Worm (Caenorhabditis elegans) whole organism, L4 larva: ENCODE results near the gene ser-4.

Experiments
- D1046.2 ChIP-seq: fragments of 200-800 bp; sonication (Bioruptor generic); IDR thresholded peaks from 2 replicates; pipeline ENCODE4 v1.3.6; 2022; ENCODE audit warnings: missing genetic modification characterization, missing compliant biosample characterization
- T20F7.1 ChIP-seq: fragments of 200-800 bp; sonication (Bioruptor generic); optimal IDR thresholded peaks from 2 replicates; lab custom pipeline; 2018; ENCODE audit warnings: mild to moderate bottlenecking, missing genetic modification characterization, missing compliant biosample characterization
- aha-1 ChIP-seq: fragments of 150-350 bp; peaks from one replicate; lab custom pipeline; 2014; ENCODE audit warnings: missing biosample characterization, missing genetic modification characterization
- ama-1 ChIP-seq: fragments of 150-350 bp; optimal IDR thresholded peaks from 2 replicates; lab custom pipeline; 2014; ENCODE audit warnings: inconsistent platforms, mixed read lengths
- ceh-62 ChIP-seq: sonication (generic microtip); optimal IDR thresholded peaks from 2 replicates; lab custom pipeline; 2017; ENCODE audit warnings: missing biosample characterization, missing genetic modification characterization
- ceh-82 ChIP-seq: sonication (generic microtip); optimal IDR thresholded peaks from 2 replicates; lab custom pipeline; 2017; ENCODE audit warnings: missing biosample characterization, missing genetic modification characterization
- ces-1 ChIP-seq: fragments of 150-350 bp; sonication (generic microtip); optimal IDR thresholded peaks from 4 replicates; lab custom pipeline; 2014; ENCODE audit warnings: missing biosample characterization, missing genetic modification reagents, missing genetic modification characterization
- daf-12 ChIP-seq: fragments of 150-350 bp; optimal IDR thresholded peaks from 2 replicates; lab custom pipeline; 2014; ENCODE audit warnings: missing biosample characterization, missing genetic modification reagents, missing genetic modification characterization
- daf-19 ChIP-seq: fragments of 200-800 bp; sonication (Bioruptor generic); conservative IDR thresholded peaks from 2 replicates; pipeline ENCODE4 v1.3.6; 2022; ENCODE audit warnings: missing genetic modification characterization, missing compliant biosample characterization
- dve-1 ChIP-seq: sonication (generic microtip); optimal IDR thresholded peaks from 2 replicates; lab custom pipeline; 2017; ENCODE audit warnings: antibody characterized with exemption, mild to moderate bottlenecking, missing genetic modification characterization, missing compliant biosample characterization; ENCODE audit not compliant: insufficient read depth
- egl-27 ChIP-seq: sonication (generic microtip); optimal IDR thresholded peaks from 3 replicates; lab custom pipeline; 2017; ENCODE audit warnings: missing biosample characterization, missing genetic modification reagents, missing genetic modification characterization
- egl-43 ChIP-seq: fragments of 200-800 bp; sonication (Bioruptor generic); IDR thresholded peaks from 2 replicates; pipeline ENCODE4 v1.3.6; 2022; ENCODE audit warnings: missing genetic modification reagents, missing genetic modification characterization, missing compliant biosample characterization
- fkh-10 ChIP-seq: fragments of 150-350 bp; optimal IDR thresholded peaks from 2 replicates; lab custom pipeline; 2014; ENCODE audit warnings: missing biosample characterization, missing genetic modification reagents, missing genetic modification characterization
- hlh-30 ChIP-seq: sonication (generic microtip); optimal IDR thresholded peaks from 2 replicates; lab custom pipeline; 2017; ENCODE audit warnings: antibody characterized with exemption, mild to moderate bottlenecking, missing genetic modification characterization, missing compliant biosample characterization; ENCODE audit not compliant: insufficient read depth
- lin-13 ChIP-seq: fragments of 150-350 bp; optimal IDR thresholded peaks from 2 replicates; lab custom pipeline; 2014; ENCODE audit warnings: missing biosample characterization, missing genetic modification reagents, missing genetic modification characterization
- lin-39 ChIP-seq: fragments of 150-350 bp; optimal IDR thresholded peaks from 2 replicates; lab custom pipeline; 2014; ENCODE audit warnings: missing biosample characterization, missing genetic modification reagents, missing genetic modification characterization
- mdl-1 ChIP-seq, 2 experiments: fragments of 150-350 bp in 1 of 2; sonication (generic microtip) in 1 of 2; optimal IDR thresholded peaks; 2 replicates each; lab custom pipeline; 2014 to 2017; ENCODE audit warnings: missing biosample characterization in 2 of 2, missing genetic modification characterization in 2 of 2
- mes-2 ChIP-seq: sonication (generic microtip); optimal IDR thresholded peaks from 2 replicates; lab custom pipeline; 2016; ENCODE audit warnings: missing genotype, mild to moderate bottlenecking, missing genetic modification characterization, missing compliant biosample characterization; ENCODE audit not compliant: poor library complexity, severe bottlenecking
- nhr-102 ChIP-seq: sonication (generic microtip); optimal IDR thresholded peaks from 2 replicates; lab custom pipeline; 2016; ENCODE audit warnings: mild to moderate bottlenecking, missing genetic modification characterization, moderate library complexity, missing compliant biosample characterization
- nhr-111 ChIP-seq: fragments of 200-800 bp; sonication (Bioruptor generic); optimal IDR thresholded peaks from 2 replicates; lab custom pipeline; 2018; ENCODE audit warnings: mild to moderate bottlenecking, missing genetic modification characterization, missing compliant biosample characterization
- nhr-25 ChIP-seq: sonication (generic microtip); optimal IDR thresholded peaks from 2 replicates; lab custom pipeline; 2017; ENCODE audit warnings: missing genetic modification characterization, mild to moderate bottlenecking, missing compliant biosample characterization, antibody characterized with exemption, moderate library complexity, borderline replicate concordance; ENCODE audit not compliant: insufficient read depth
- pha-4 ChIP-seq, 2 experiments: fragments of 150-350 bp in 1 of 2; fragments of 200-800 bp in 1 of 2; sonication (Bioruptor generic) in 1 of 2; IDR thresholded peaks in 1 of 2; optimal IDR thresholded peaks in 1 of 2; 2 replicates each; pipeline versions ENCODE4 v1.3.6 to Lab custom; 2014 to 2022; ENCODE audit warnings: missing genetic modification characterization in 2 of 2, missing genetic modification reagents in 2 of 2, missing biosample characterization in 1 of 2, missing compliant biosample characterization in 1 of 2
- rbr-2 ChIP-seq: sonication (generic microtip); optimal IDR thresholded peaks from 2 replicates; lab custom pipeline; 2016; ENCODE audit warnings: missing genotype, missing genetic modification characterization, missing compliant biosample characterization
- set-16 ChIP-seq: fragments of 200-800 bp; sonication (Bioruptor generic); IDR thresholded peaks from 2 replicates; pipeline ENCODE4 v1.3.6; 2022; ENCODE audit warnings: missing genetic modification reagents, missing genetic modification characterization, missing compliant biosample characterization
- tag-97 ChIP-seq: fragments of 200-800 bp; sonication (Bioruptor generic); IDR thresholded peaks from 2 replicates; pipeline ENCODE4 v1.3.6; 2022; ENCODE audit warnings: missing genetic modification characterization, missing compliant biosample characterization
- unc-39 ChIP-seq: sonication (generic microtip); optimal IDR thresholded peaks from 2 replicates; lab custom pipeline; 2017; ENCODE audit warnings: missing biosample characterization, missing genetic modification characterization
- unc-62 ChIP-seq, 3 experiments: fragments of 150-350 bp in 1 of 3; sonication (generic microtip); optimal IDR thresholded peaks in 2 of 3; peaks in 1 of 3; 1 replicate in 1 of 3; 2 replicates in 2 of 3; lab custom pipeline; 2014 to 2017; ENCODE audit warnings: missing biosample characterization in 3 of 3, missing genetic modification characterization in 3 of 3, missing genetic modification reagents in 3 of 3, missing genotype in 1 of 3
- zag-1 ChIP-seq: fragments of 150-350 bp; optimal IDR thresholded peaks from 2 replicates; lab custom pipeline; 2014; ENCODE audit warnings: missing biosample characterization, missing genetic modification characterization
- zfp-2 ChIP-seq: sonication (generic microtip); optimal IDR thresholded peaks from 2 replicates; lab custom pipeline; 2016; ENCODE audit warnings: mild to moderate bottlenecking, missing genetic modification characterization, missing compliant biosample characterization
- zfp-3 ChIP-seq: fragments of 200-800 bp; sonication (Bioruptor generic); conservative IDR thresholded peaks from 2 replicates; pipeline ENCODE4 v1.3.6; 2022; ENCODE audit warnings: missing genetic modification reagents, missing genetic modification characterization, missing compliant biosample characterization

Gene ser-4

DNA sequence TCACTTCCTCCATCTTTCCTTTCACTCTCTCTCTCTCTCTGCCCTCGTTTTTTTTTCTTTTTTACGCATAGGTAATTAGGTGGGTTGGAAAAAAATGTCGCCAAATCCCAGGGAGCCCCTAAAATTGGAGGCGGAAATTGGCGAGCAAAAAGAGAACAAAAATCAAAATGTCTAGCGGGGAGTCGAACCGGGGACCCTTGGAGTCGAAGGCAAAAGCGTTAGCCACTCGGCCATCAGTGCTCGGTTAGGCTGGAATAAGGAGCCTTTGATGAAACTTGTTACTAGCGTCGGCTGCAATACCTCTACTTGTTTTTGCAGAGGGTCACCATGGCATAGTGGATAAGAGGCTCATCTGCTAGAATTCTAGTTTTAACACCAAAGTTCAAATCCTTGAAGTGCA, 10.2 kb upstream of the ser-4 start (continued):
- TF ChIP-seq nhr-25 (no peak), egl-43 (GFP tag; lab: Robert Waterston, UW) (peak; percentile 75), mdl-1 (tag; optimal IDR thresholded peaks at IDR 0.05; lab: Kevin White, UChicago) (no peak), unc-39 (tag; lab: Kevin White, UChicago) (no peak), daf-12 (tag; lab: Kevin White, UChicago) (no peak), ama-1 (lab: Kevin White, UChicago) (no peak), D1046.2 (0 out of 2 replicates have a peak, but pooled peaks have one; percentile 32), hlh-30 (tag; lab: Kevin White, UChicago) (no peak), lin-13 (GFP tag; lab: Kevin White, UChicago) (peak; percentile 34), T20F7.1 (GFP tag; lab: Kevin White, UChicago) (no peak), set-16 (GFP tag; lab: Robert Waterston, UW) (peak; percentile 33), egl-27 (no peak)

DNA sequence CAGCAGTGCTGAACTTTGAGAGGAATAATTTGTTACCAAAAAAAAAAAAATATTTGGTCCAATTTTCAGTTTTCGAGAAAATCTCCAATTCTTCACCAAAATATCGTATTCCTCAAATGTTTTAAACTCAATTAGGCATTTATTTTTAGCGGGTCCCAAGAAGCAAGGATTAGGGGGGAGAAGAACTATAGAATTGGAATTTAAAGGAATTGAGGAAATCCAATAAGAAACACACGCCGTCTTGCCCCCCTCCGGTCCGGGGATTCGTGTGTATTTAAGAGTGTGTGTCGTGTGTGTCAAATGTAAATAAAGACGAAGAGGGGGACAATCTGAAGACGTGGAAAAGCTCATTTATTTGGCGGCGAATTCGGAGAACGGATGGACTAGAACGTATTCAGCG, 511 bp upstream of the ser-4 start:
- TF ChIP-seq pha-4 (GFP tag; IDR thresholded peaks at IDR 0.05; lab: Robert Waterston, UW), result no peak
- no peak for TF ChIP-seq pha-4 (tag; optimal IDR thresholded peaks at IDR 0.05; lab: Kevin White, UChicago)
- no peak for TF ChIP-seq mdl-1 (tag; optimal IDR thresholded peaks at IDR 0.05; lab: Kevin White, UChicago)
- TF ChIP-seq dve-1 (tag; lab: Kevin White, UChicago), result no peak
- no peak for TF ChIP-seq zfp-3 (GFP tag; lab: Robert Waterston, UW)
- TF ChIP-seq unc-62 (GFP tag; optimal IDR thresholded peaks at IDR 0.05 in 1 of 2; lab: Kevin White, UChicago), result peak in 1 of 2 experiments; percentile 6
- TF ChIP-seq unc-62 (tag; optimal IDR thresholded peaks at IDR 0.05; lab: Kevin White, UChicago), result no peak
- no peak for TF ChIP-seq daf-19 (GFP tag; lab: Robert Waterston, UW)
- TF ChIP-seq rbr-2, result no peak
- peak; percentile 31 for TF ChIP-seq fkh-10 (GFP tag; lab: Kevin White, UChicago)
- no peak for TF ChIP-seq zfp-2 (tag; lab: Kevin White, UChicago)
- TF ChIP-seq daf-12 (tag; lab: Kevin White, UChicago), result no peak

DNA sequence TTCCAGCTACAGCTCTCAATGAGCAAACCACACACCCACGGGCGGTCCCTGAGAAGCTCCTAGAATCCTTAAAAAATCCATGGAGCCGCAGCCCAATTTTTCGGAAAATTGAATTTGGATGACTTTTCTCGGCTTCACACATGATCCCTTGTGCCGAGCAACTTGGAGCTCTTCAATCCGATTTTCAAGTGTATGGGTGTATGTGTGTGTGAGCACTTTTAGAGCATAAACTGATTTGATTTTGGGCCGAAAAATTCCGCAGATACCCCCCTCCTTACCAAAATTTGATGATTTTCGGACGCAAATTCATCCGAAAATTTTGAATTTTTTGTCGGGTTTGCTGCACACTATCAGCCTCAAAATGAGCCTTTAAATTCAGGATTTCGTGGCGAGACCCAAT, 1.1 kb downstream of the ser-4 start:
- TF ChIP-seq ces-1, result peak; percentile 80
- no peak for TF ChIP-seq ceh-62 (tag; lab: Kevin White, UChicago)
- peak; percentile 80 for TF ChIP-seq fkh-10 (GFP tag; lab: Kevin White, UChicago)
- TF ChIP-seq nhr-102, result no peak
- no peak for TF ChIP-seq tag-97 (GFP tag; lab: Robert Waterston, UW)
- no peak for TF ChIP-seq zag-1 (tag; lab: Kevin White, UChicago)
- TF ChIP-seq aha-1 (tag; lab: Kevin White, UChicago), result peak; percentile 70
- TF ChIP-seq nhr-111 (GFP tag; lab: Kevin White, UChicago), result no peak

DNA sequence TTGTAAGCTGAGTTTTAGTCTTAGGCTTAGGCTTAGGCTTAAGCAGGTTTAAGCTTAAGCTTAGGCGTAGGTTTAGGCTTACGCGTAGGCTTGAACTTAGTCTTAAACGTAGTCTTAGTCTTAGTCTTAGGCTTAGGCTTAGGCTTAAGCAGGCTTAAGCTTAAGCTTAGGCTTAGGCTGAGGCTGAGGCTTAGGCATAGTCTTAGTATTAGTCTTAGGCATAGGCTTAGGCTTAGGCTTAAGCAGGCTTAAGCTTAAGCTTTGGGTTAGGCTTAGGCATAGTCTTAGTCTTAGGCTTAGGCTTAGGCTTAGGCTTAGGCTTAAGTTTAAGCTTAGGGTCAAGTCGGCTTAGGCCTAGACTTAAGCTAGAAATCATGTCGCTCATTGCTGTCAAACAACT, 14.1 kb downstream of the ser-4 start:
- no peak for TF ChIP-seq ceh-82 (tag; lab: Kevin White, UChicago)
- TF ChIP-seq lin-39 (tag; lab: Kevin White, UChicago), result no peak
- no peak for TF ChIP-seq dve-1 (tag; lab: Kevin White, UChicago)

DNA sequence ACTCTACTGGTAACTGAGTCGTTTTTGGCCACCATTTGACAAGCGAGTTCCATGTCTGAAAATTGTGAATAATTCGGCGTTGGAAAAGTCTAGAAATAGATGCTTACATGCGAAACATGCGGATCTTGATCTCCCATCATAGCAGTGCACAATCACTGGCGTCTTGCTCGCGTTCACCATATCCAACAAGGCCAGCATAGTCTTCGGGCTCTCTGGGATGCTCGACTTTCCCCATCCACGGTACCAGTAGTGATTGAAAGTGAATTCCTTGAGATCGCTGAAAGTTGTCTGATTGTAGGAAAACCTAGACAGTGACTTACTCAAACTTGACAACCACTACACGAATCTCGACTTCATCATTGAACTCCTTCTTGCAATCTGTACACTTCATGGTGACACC, 15.1 kb downstream of the ser-4 start:
- TF ChIP-seq unc-62 (GFP tag; optimal IDR thresholded peaks at IDR 0.05 in 1 of 2; lab: Kevin White, UChicago) (peak in 1 of 2 experiments; percentile 95), unc-62 (tag; optimal IDR thresholded peaks at IDR 0.05; lab: Kevin White, UChicago) (no peak), mes-2 (tag; lab: Kevin White, UChicago) (no peak)
